Fruit fly (Drosophila melanogaster) whole organism, prepupa: ENCODE results near the gene mRpL32.

Experiments
- CG11762 ChIP-seq: fragments of 200-800 bp; sonication (Bioruptor generic); optimal IDR thresholded peaks from 3 replicates; lab custom pipeline; 2016; ENCODE audit warnings: missing biosample characterization, missing genetic modification characterization; ENCODE audit not compliant: insufficient read depth
- CG15336 ChIP-seq: fragments of 200-800 bp; sonication (Bioruptor generic); IDR thresholded peaks from 2 replicates; pipeline ENCODE4 v1.3.6; 2022; ENCODE audit warnings: missing biosample characterization, missing genetic modification characterization
- CG4318 ChIP-seq: fragments of 200-800 bp; sonication (Bioruptor generic); optimal IDR thresholded peaks from 3 replicates; lab custom pipeline; 2017; ENCODE audit warnings: missing biosample characterization, mild to moderate bottlenecking, missing genetic modification characterization
- CG6163 ChIP-seq: fragments of 200-800 bp; sonication (Bioruptor generic); IDR thresholded peaks from 3 replicates; pipeline ENCODE4 v1.3.6; 2022; ENCODE audit warnings: missing biosample characterization, missing genetic modification characterization
- CG6276 ChIP-seq: fragments of 200-800 bp; sonication (Bioruptor generic); optimal IDR thresholded peaks from 2 replicates; lab custom pipeline; 2017; ENCODE audit warnings: missing biosample characterization, mild to moderate bottlenecking, missing genetic modification characterization
- CG6808 ChIP-seq: fragments of 200-800 bp; sonication (Bioruptor generic); optimal IDR thresholded peaks from 3 replicates; lab custom pipeline; 2017; ENCODE audit warnings: missing biosample characterization, missing genetic modification characterization, mild to moderate bottlenecking, moderate library complexity, missing genetic modification reagents
- CG8319 ChIP-seq: fragments of 200-800 bp; sonication (Bioruptor generic); optimal IDR thresholded peaks from 3 replicates; lab custom pipeline; 2016; ENCODE audit warnings: missing biosample characterization, missing genetic modification characterization
- CG8632 ChIP-seq: fragments of 200-800 bp; sonication (Bioruptor generic); optimal IDR thresholded peaks from 3 replicates; lab custom pipeline; 2016; ENCODE audit warnings: missing biosample characterization, missing genetic modification characterization
- Eip78C ChIP-seq: fragments of 200-800 bp; sonication (Bioruptor generic); peaks from one replicate; lab custom pipeline; 2016; ENCODE audit warnings: missing biosample characterization, missing genetic modification characterization
- Sox15 ChIP-seq: fragments of 200-800 bp; sonication (Bioruptor generic); optimal IDR thresholded peaks from 3 replicates; lab custom pipeline; 2016; ENCODE audit warnings: missing biosample characterization, missing genetic modification characterization
- dac ChIP-seq: fragments of 200-800 bp; sonication (Bioruptor generic); optimal IDR thresholded peaks from 2 replicates; lab custom pipeline; 2017; ENCODE audit warnings: missing biosample characterization, mild to moderate bottlenecking, missing genetic modification characterization
- pdm3 ChIP-seq: fragments of 200-800 bp; sonication (Bioruptor generic); optimal IDR thresholded peaks from 3 replicates; lab custom pipeline; 2016; ENCODE audit warnings: missing biosample characterization, missing genetic modification characterization

- TF ChIP-seq CG15336 (GFP tag; lab: Robert Waterston, UW) (peak; percentile 12; the same call in 1 of the 2 replicates), CG8319 (no peak), Sox15 (GFP tag; lab: Kevin White, UChicago) (no peak), CG8632 (no peak), dac (no peak), Eip78C (GFP tag; lab: Kevin White, UChicago) (peak; percentile 80), CG6276 (GFP tag; lab: Kevin White, UChicago) (no peak), CG6163 (peak; percentile 43; the same call in 2 of the 3 replicates), CG4318 (no peak), CG11762 (no peak), pdm3 (no peak), CG6808 (no peak)
Measured at dm6 chr3R:31252093-31252962, at the start of gene mRpL32, which contains the start of gene qless.
